Worm (Caenorhabditis elegans): ENCODE results near the gene msp-56.

The msp-56 gene

ce11 chrIV:9803544-9803943 lies 37.8 kb upstream of the msp-56 start (continued):
- TF ChIP-seq nhr-77 (tag; optimal IDR thresholded peaks at IDR 0.05) = peak; percentile 91
- TF ChIP-seq dmd-8 (GFP tag; IDR thresholded peaks at IDR 0.05) = no peak
- no peak for TF ChIP-seq lin-15B (tag; optimal IDR thresholded peaks at IDR 0.05)
- no peak for TF ChIP-seq lir-3 (tag; optimal IDR thresholded peaks at IDR 0.05)
- TF ChIP-seq mdl-1 (tag; optimal IDR thresholded peaks at IDR 0.05) = peak in 1 of 2 experiments; percentile 71
- no peak for TF ChIP-seq ceh-44 (GFP tag; IDR thresholded peaks at IDR 0.05)
- no peak for TF ChIP-seq arid-1 (GFP tag; conservative IDR thresholded peaks at IDR 0.05)
- no peak for TF ChIP-seq zip-11 (GFP tag; IDR thresholded peaks at IDR 0.05)
- 0 out of 2 replicates have a peak, but pooled peaks have one; percentile 28 for TF ChIP-seq lin-38 (GFP tag; IDR thresholded peaks at IDR 0.05)
- peak; percentile 96 for TF ChIP-seq nhr-28 (tag; optimal IDR thresholded peaks at IDR 0.05)
- peak; percentile 43 for TF ChIP-seq nhr-48 (tag; optimal IDR thresholded peaks at IDR 0.05)
- TF ChIP-seq Y5F2A.4 (GFP tag; optimal IDR thresholded peaks at IDR 0.05) = no peak
- no peak for TF ChIP-seq F37D6.2 (tag; optimal IDR thresholded peaks at IDR 0.05)
- TF ChIP-seq dve-1 (tag; optimal IDR thresholded peaks at IDR 0.05; ENCODE audit: insufficient read depth) = peak; percentile 85
- peak; percentile 40 for TF ChIP-seq pqm-1 (tag; optimal IDR thresholded peaks at IDR 0.05)
- TF ChIP-seq aha-1 (tag) = no peak
- no peak for TF ChIP-seq nhr-111 (GFP tag; optimal IDR thresholded peaks at IDR 0.05)
- no peak for TF ChIP-seq F49E8.2 (tag; optimal IDR thresholded peaks at IDR 0.05; ENCODE audit: borderline replicate concordance)
- no peak for TF ChIP-seq daf-16 (GFP tag; optimal IDR thresholded peaks at IDR 0.05)
- TF ChIP-seq daf-16 (tag; optimal IDR thresholded peaks at IDR 0.05) = peak; percentile 70
- TF ChIP-seq madf-9 (GFP tag; conservative IDR thresholded peaks at IDR 0.05) = no peak
- peak; percentile 24 for TF ChIP-seq nhr-6 (tag; optimal IDR thresholded peaks at IDR 0.05)
- TF ChIP-seq ceh-62 (tag; optimal IDR thresholded peaks at IDR 0.05) = no peak
- no peak for TF ChIP-seq vab-7 (GFP tag; IDR thresholded peaks at IDR 0.05)
- no peak for TF ChIP-seq jun-1 (tag; optimal IDR thresholded peaks at IDR 0.05)
- no peak for TF ChIP-seq saeg-2 (GFP tag; IDR thresholded peaks at IDR 0.05)
- TF ChIP-seq lim-7 (GFP tag; IDR thresholded peaks at IDR 0.05) = no peak
- no peak for TF ChIP-seq nhr-41 (GFP tag; IDR thresholded peaks at IDR 0.05)
- TF ChIP-seq attf-4 (tag; optimal IDR thresholded peaks at IDR 0.05) = no peak
- TF ChIP-seq egl-27 (tag; optimal IDR thresholded peaks at IDR 0.05) = no peak
- peak; percentile 93 for TF ChIP-seq hlh-11 (tag; optimal IDR thresholded peaks at IDR 0.05)
- TF ChIP-seq daf-12 (tag; optimal IDR thresholded peaks at IDR 0.05) = no peak
- TF ChIP-seq nhr-25 (tag; optimal IDR thresholded peaks at IDR 0.05; ENCODE audit: borderline replicate concordance, insufficient read depth) = no peak
- TF ChIP-seq mxl-3 (GFP tag; optimal IDR thresholded peaks at IDR 0.05) = peak; percentile 64
- TF ChIP-seq set-16 (GFP tag; IDR thresholded peaks at IDR 0.05) = no peak
- no peak for TF ChIP-seq mxl-2 (GFP tag; conservative IDR thresholded peaks at IDR 0.05)
- TF ChIP-seq lin-29 (GFP tag; IDR thresholded peaks at IDR 0.05) = no peak
- TF ChIP-seq hmg-1.1 (GFP tag; IDR thresholded peaks at IDR 0.05) = no peak
- 0 out of 2 replicates have a peak, but pooled peaks have one; percentile 19 for TF ChIP-seq T26A8.4 (GFP tag; IDR thresholded peaks at IDR 0.05)
- no peak for TF ChIP-seq Y105C5A.15 (GFP tag; IDR thresholded peaks at IDR 0.05)
- TF ChIP-seq dmd-9 (GFP tag; IDR thresholded peaks at IDR 0.05) = no peak
- no peak for TF ChIP-seq nhr-76 (tag; optimal IDR thresholded peaks at IDR 0.05)
- TF ChIP-seq snpc-1.2 (GFP tag; IDR thresholded peaks at IDR 0.05) = no peak
- peak in 1 of 2 experiments; percentile 71 for TF ChIP-seq lsy-2 (tag; optimal IDR thresholded peaks at IDR 0.05)
- no peak for TF ChIP-seq mdt-29 (GFP tag; IDR thresholded peaks at IDR 0.05)
- no peak for TF ChIP-seq pha-4 (GFP tag; IDR thresholded peaks at IDR 0.05)
- peak; percentile 21 for TF ChIP-seq pha-4 (tag; optimal IDR thresholded peaks at IDR 0.05)
- no peak for TF ChIP-seq ceh-82 (tag; optimal IDR thresholded peaks at IDR 0.05)
- TF ChIP-seq F10B5.3 (tag; optimal IDR thresholded peaks at IDR 0.05) = no peak
- no peak for TF ChIP-seq zfp-2 (tag; optimal IDR thresholded peaks at IDR 0.05)
- no peak for TF ChIP-seq fkh-10 (GFP tag; optimal IDR thresholded peaks at IDR 0.05)
- TF ChIP-seq php-3 (GFP tag; IDR thresholded peaks at IDR 0.05) = peak; percentile 40; the same call in 1 of the 2 replicates
- TF ChIP-seq ctbp-1 (GFP tag; IDR thresholded peaks at IDR 0.05) = no peak

All from whole organism, L4 larva.